Worm (Caenorhabditis elegans) whole organism, L2 larva: Measurements from ENCODE around the gene T09A5.14.

ENCODE experiments used
- C34F6.9 ChIP-seq: fragments of 150-350 bp; optimal IDR thresholded peaks from 2 replicates; lab custom pipeline; 2014; ENCODE audit warnings: missing biosample characterization, missing genetic modification characterization
- F13H6.1 ChIP-seq: sonication (generic microtip); optimal IDR thresholded peaks from 2 replicates; lab custom pipeline; 2016; ENCODE audit warnings: missing genetic modification characterization, missing compliant biosample characterization
- R02D3.7 ChIP-seq: fragments of 150-350 bp; optimal IDR thresholded peaks from 2 replicates; lab custom pipeline; 2014; ENCODE audit warnings: missing biosample characterization, missing genetic modification characterization
- Y55F3AM.14 ChIP-seq: fragments of 200-800 bp; sonication (Bioruptor generic); optimal IDR thresholded peaks from 2 replicates; lab custom pipeline; 2018; ENCODE audit warnings: mild to moderate bottlenecking, missing genetic modification characterization, missing compliant biosample characterization
- ZK546.5 ChIP-seq: sonication (generic microtip); optimal IDR thresholded peaks from 2 replicates; lab custom pipeline; 2017; ENCODE audit warnings: missing biosample characterization, missing genetic modification characterization
- alr-1 ChIP-seq: fragments of 150-350 bp; optimal IDR thresholded peaks from 2 replicates; lab custom pipeline; 2014; ENCODE audit warnings: missing biosample characterization, missing genetic modification characterization
- aly-2 ChIP-seq: fragments of 150-350 bp; optimal IDR thresholded peaks from 2 replicates; lab custom pipeline; 2014; ENCODE audit warnings: missing biosample characterization, missing genetic modification characterization
- ama-1 ChIP-seq: fragments of 150-350 bp; optimal IDR thresholded peaks from 2 replicates; lab custom pipeline; 2018; ENCODE audit warnings: inconsistent platforms
- blmp-1 ChIP-seq: sonication (generic microtip); optimal IDR thresholded peaks from 2 replicates; lab custom pipeline; 2017; ENCODE audit warnings: missing genetic modification characterization, mild to moderate bottlenecking, missing compliant biosample characterization, antibody characterized with exemption, moderate library complexity; ENCODE audit not compliant: insufficient read depth
- ceh-16 ChIP-seq: fragments of 150-350 bp; optimal IDR thresholded peaks from 2 replicates; lab custom pipeline; 2014; ENCODE audit warnings: missing biosample characterization, missing genetic modification characterization
- ceh-82 ChIP-seq: fragments of 150-350 bp; optimal IDR thresholded peaks from 2 replicates; lab custom pipeline; 2014; ENCODE audit warnings: missing biosample characterization, missing genetic modification characterization
- dmd-4 ChIP-seq: sonication (generic microtip); optimal IDR thresholded peaks from 2 replicates; lab custom pipeline; 2017; ENCODE audit warnings: missing biosample characterization, missing genetic modification characterization
- egl-27 ChIP-seq: sonication (generic microtip); optimal IDR thresholded peaks from 3 replicates; lab custom pipeline; 2017; ENCODE audit warnings: missing biosample characterization, missing genetic modification reagents, missing genetic modification characterization
- elt-1 ChIP-seq: fragments of 150-350 bp; optimal IDR thresholded peaks from 2 replicates; lab custom pipeline; 2014; ENCODE audit warnings: missing biosample characterization, missing genetic modification characterization
- elt-3 ChIP-seq: sonication (generic microtip); optimal IDR thresholded peaks from 2 replicates; lab custom pipeline; 2017; ENCODE audit warnings: missing biosample characterization, missing genetic modification characterization
- fos-1 ChIP-seq: fragments of 150-350 bp; optimal IDR thresholded peaks from 2 replicates; lab custom pipeline; 2014; ENCODE audit warnings: missing biosample characterization, missing genetic modification characterization
- lin-11 ChIP-seq: fragments of 150-350 bp; sonication (generic microtip); optimal IDR thresholded peaks from 2 replicates; lab custom pipeline; 2014; ENCODE audit warnings: missing biosample characterization, missing genetic modification characterization, inconsistent platforms, mixed read lengths
- lin-13 ChIP-seq: fragments of 150-350 bp; optimal IDR thresholded peaks from 2 replicates; lab custom pipeline; 2014; ENCODE audit warnings: missing biosample characterization, missing genetic modification reagents, missing genetic modification characterization
- lin-39 ChIP-seq: fragments of 150-350 bp; optimal IDR thresholded peaks from 2 replicates; lab custom pipeline; 2014; ENCODE audit warnings: missing biosample characterization, missing genetic modification reagents, missing genetic modification characterization
- lsy-2 ChIP-seq, 2 experiments: fragments of 150-350 bp in 1 of 2; sonication (generic microtip) in 1 of 2; optimal IDR thresholded peaks; 2 replicates each; lab custom pipeline; 2014 to 2017; ENCODE audit warnings: missing biosample characterization in 2 of 2, missing genetic modification characterization in 2 of 2
- mab-5 ChIP-seq: fragments of 150-350 bp; optimal IDR thresholded peaks from 2 replicates; lab custom pipeline; 2014; ENCODE audit warnings: missing biosample characterization, missing genetic modification characterization
- mbf-1 ChIP-seq: sonication (generic microtip); optimal IDR thresholded peaks from 2 replicates; lab custom pipeline; 2017; ENCODE audit warnings: missing biosample characterization, missing genetic modification characterization
- nhr-10 ChIP-seq: sonication (generic microtip); optimal IDR thresholded peaks from 2 replicates; lab custom pipeline; 2017; ENCODE audit warnings: missing biosample characterization, missing genetic modification characterization
- nhr-11 ChIP-seq: fragments of 150-350 bp; optimal IDR thresholded peaks from 2 replicates; lab custom pipeline; 2014; ENCODE audit warnings: missing biosample characterization, missing genetic modification characterization
- nhr-21 ChIP-seq: fragments of 150-350 bp; optimal IDR thresholded peaks from 2 replicates; lab custom pipeline; 2014; ENCODE audit warnings: missing biosample characterization, missing genetic modification characterization
- nhr-23 ChIP-seq: fragments of 150-350 bp; optimal IDR thresholded peaks from 2 replicates; lab custom pipeline; 2014; ENCODE audit warnings: missing biosample characterization, missing genetic modification reagents, missing genetic modification characterization
- nhr-25 ChIP-seq: fragments of 150-350 bp; sonication (generic microtip); optimal IDR thresholded peaks from 3 replicates; lab custom pipeline; 2014; ENCODE audit warnings: missing biosample characterization, missing genetic modification characterization
- nhr-6 ChIP-seq: fragments of 150-350 bp; optimal IDR thresholded peaks from 2 replicates; lab custom pipeline; 2014; ENCODE audit warnings: missing biosample characterization, missing genetic modification characterization
- peb-1 ChIP-seq: fragments of 150-350 bp; optimal IDR thresholded peaks from 2 replicates; lab custom pipeline; 2014; ENCODE audit warnings: missing biosample characterization, missing genetic modification characterization
- sem-4 ChIP-seq: fragments of 150-350 bp; optimal IDR thresholded peaks from 2 replicates; lab custom pipeline; 2014; ENCODE audit warnings: missing biosample characterization, missing genetic modification reagents, missing genetic modification characterization
- skn-1 ChIP-seq: sonication (generic microtip); optimal IDR thresholded peaks from 2 replicates; lab custom pipeline; 2017; ENCODE audit warnings: missing biosample characterization, missing genetic modification characterization
- sma-3 ChIP-seq: sonication (generic microtip); optimal IDR thresholded peaks from 2 replicates; lab custom pipeline; 2016; ENCODE audit warnings: missing genetic modification reagents, missing genetic modification characterization, missing compliant biosample characterization
- sma-9 ChIP-seq, 2 experiments: fragments of 150-350 bp in 1 of 2; sonication (generic microtip) in 1 of 2; optimal IDR thresholded peaks; 2 replicates each; lab custom pipeline; 2014 to 2016; ENCODE audit warnings: missing genetic modification characterization in 2 of 2, mild to moderate bottlenecking in 1 of 2, missing biosample characterization in 1 of 2, missing compliant biosample characterization in 1 of 2, missing genetic modification reagents in 1 of 2, moderate library complexity in 1 of 2
- unc-39 ChIP-seq: fragments of 150-350 bp; optimal IDR thresholded peaks from 2 replicates; lab custom pipeline; 2014; ENCODE audit warnings: missing biosample characterization, missing genetic modification characterization
- unc-55 ChIP-seq: fragments of 150-350 bp; sonication (generic microtip); optimal IDR thresholded peaks from 3 replicates; lab custom pipeline; 2014; ENCODE audit warnings: missing biosample characterization, missing genetic modification reagents, missing genetic modification characterization
- unc-62 ChIP-seq: fragments of 150-350 bp; optimal IDR thresholded peaks from 2 replicates; lab custom pipeline; 2014; ENCODE audit warnings: missing biosample characterization, missing genetic modification reagents, missing genetic modification characterization
- zag-1 ChIP-seq: fragments of 150-350 bp; optimal IDR thresholded peaks from 2 replicates; lab custom pipeline; 2014; ENCODE audit warnings: missing biosample characterization, missing genetic modification characterization
- ztf-1 ChIP-seq: fragments of 200-800 bp; sonication (Bioruptor generic); conservative IDR thresholded peaks from 2 replicates; pipeline ENCODE4 v1.3.6; 2022; ENCODE audit warnings: missing genetic modification characterization, missing compliant biosample characterization
- ztf-11 ChIP-seq: sonication (generic microtip); optimal IDR thresholded peaks from 2 replicates; lab custom pipeline; 2017; ENCODE audit warnings: missing biosample characterization, missing genetic modification characterization
- ztf-4 ChIP-seq: fragments of 150-350 bp; optimal IDR thresholded peaks from 2 replicates; lab custom pipeline; 2014; ENCODE audit warnings: missing biosample characterization, missing genetic modification characterization

T09A5.14 gene

DNA sequence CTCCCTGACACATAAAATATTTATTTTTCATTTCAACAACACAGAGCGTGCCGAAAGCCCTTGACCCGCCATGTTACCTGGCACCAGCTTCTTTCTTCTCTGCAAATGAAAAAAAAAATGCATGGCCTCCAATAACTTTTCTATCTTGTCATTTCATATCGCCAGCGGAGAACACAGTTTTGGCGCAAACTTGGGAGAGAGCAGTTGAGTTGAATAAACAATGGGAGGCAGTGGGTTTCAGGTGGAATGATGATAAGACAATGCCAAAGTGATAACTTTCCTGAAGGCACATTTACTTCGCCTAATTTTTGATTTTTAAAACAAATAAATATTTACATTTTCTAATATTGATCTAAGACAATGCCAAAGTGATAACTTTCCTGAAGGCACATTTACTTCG lies 30.9 kb upstream of the T09A5.14 start:
- no peak for TF ChIP-seq mbf-1
- TF ChIP-seq alr-1 (tag; lab: Kevin White, UChicago): no peak
- TF ChIP-seq peb-1 (tag; lab: Kevin White, UChicago): no peak
- peak; percentile 17 for TF ChIP-seq fos-1 (tag; lab: Kevin White, UChicago)

DNA sequence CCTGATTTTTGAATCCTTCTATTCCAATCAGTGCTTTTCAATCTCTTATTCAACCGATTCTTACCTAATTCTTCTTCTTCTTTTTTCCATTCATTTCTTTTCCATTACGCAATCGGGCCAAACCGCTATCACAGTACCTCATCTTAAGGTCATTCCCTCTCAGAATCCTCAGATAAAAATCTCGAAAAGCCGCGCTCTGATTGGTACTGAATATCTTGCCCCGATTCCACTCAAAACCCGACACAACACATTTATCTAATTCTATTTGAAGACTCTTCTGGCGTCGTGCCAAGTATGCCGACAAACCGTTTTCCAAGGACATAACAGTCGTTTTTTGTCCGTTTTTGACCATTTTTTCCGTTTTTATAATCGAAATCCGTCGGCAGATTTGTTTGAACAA lies 30.3 kb upstream of the T09A5.14 start:
- TF ChIP-seq nhr-6: no peak
- no peak for TF ChIP-seq sma-3
- no peak for TF ChIP-seq skn-1 (tag; lab: Kevin White, UChicago)
- TF ChIP-seq unc-55 (GFP tag; lab: Kevin White, UChicago): no peak
- TF ChIP-seq unc-39 (tag; lab: Kevin White, UChicago): no peak
- no peak for TF ChIP-seq sem-4
- no peak for TF ChIP-seq blmp-1 (tag; lab: Kevin White, UChicago)
- peak; percentile 16 for TF ChIP-seq nhr-25
- TF ChIP-seq nhr-11 (tag; lab: Kevin White, UChicago): no peak
- no peak for TF ChIP-seq ama-1
- TF ChIP-seq fos-1 (tag; lab: Kevin White, UChicago): no peak
- TF ChIP-seq egl-27: peak; percentile 3
- no peak for TF ChIP-seq lin-39 (tag; lab: Kevin White, UChicago)
- TF ChIP-seq ZK546.5 (tag; lab: Kevin White, UChicago): no peak
- no peak for TF ChIP-seq nhr-21 (tag; lab: Kevin White, UChicago)
- no peak for TF ChIP-seq ztf-11
- no peak for TF ChIP-seq mab-5 (tag; lab: Kevin White, UChicago)
- TF ChIP-seq lin-13: no peak
- TF ChIP-seq ceh-82 (tag; lab: Kevin White, UChicago): no peak
- TF ChIP-seq zag-1 (tag; lab: Kevin White, UChicago): no peak
- TF ChIP-seq aly-2 (tag; lab: Kevin White, UChicago): no peak
- TF ChIP-seq ztf-4 (tag; lab: Kevin White, UChicago): no peak
- peak; percentile 98 for TF ChIP-seq ceh-16
- no peak for TF ChIP-seq R02D3.7 (tag; lab: Kevin White, UChicago)
- TF ChIP-seq F13H6.1 (tag; lab: Kevin White, UChicago): no peak
- TF ChIP-seq unc-62: no peak
- no peak for TF ChIP-seq Y55F3AM.14 (GFP tag; lab: Kevin White, UChicago)
- TF ChIP-seq C34F6.9 (tag; lab: Kevin White, UChicago): no peak
- TF ChIP-seq nhr-10 (tag; lab: Kevin White, UChicago): no peak
- TF ChIP-seq mbf-1: no peak
- TF ChIP-seq alr-1 (tag; lab: Kevin White, UChicago): no peak
- no peak for TF ChIP-seq ztf-1 (GFP tag; lab: Robert Waterston, UW)
- TF ChIP-seq sma-9 (GFP tag; optimal IDR thresholded peaks at IDR 0.05; lab: Kevin White, UChicago): peak; percentile 51
- no peak for TF ChIP-seq sma-9 (tag; optimal IDR thresholded peaks at IDR 0.05; lab: Kevin White, UChicago)
- peak; percentile 82 for TF ChIP-seq elt-1 (tag; lab: Kevin White, UChicago)
- TF ChIP-seq lin-11 (tag; lab: Kevin White, UChicago): no peak

DNA sequence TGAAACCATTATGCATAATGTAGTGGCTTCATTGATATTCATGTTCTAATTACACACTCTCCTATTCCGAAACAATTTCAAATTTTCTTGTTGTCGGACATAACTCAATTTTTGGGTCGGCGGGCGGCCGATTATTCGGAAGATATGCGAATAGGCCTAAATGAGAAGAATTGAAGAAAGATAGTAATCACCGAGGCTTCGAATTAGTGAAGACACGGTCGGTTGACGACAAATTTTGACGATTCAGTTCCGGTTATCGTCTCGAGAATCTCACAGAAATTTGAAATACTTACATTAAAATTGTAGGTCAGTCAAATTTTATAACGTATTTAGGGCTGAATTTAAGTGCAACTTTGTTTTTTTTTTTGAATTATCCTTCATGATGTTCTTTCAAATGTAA lies 29.0 kb upstream of the T09A5.14 start:
- no peak for TF ChIP-seq ztf-4 (tag; lab: Kevin White, UChicago)
- TF ChIP-seq dmd-4 (tag; lab: Kevin White, UChicago): no peak
- TF ChIP-seq elt-3: no peak
- TF ChIP-seq mbf-1: no peak
- TF ChIP-seq ceh-16: peak; percentile 85
- peak; percentile 17 for TF ChIP-seq elt-1 (tag; lab: Kevin White, UChicago)
- peak; percentile 8 for TF ChIP-seq nhr-25
- TF ChIP-seq, all 48 proteins: peak for 3

DNA sequence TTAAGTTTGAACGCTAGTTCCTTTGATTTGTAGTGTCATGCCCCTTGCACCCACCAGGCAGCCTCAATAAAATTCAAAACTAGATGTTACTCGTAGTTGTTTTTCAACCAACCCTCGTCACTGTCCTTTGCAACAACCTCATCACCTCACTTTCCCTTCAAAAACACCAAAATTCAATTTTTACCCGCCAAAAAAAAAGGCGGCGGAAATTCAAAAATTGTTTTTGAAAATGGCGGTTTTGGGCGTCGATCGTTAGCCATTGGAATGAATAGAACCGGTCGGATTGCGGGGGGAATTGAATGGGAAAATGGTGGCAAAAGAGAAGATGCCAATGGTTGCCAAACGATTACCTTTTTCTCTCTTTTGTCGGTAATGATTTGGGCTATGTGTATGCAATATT lies 26.1 kb upstream of the T09A5.14 start:
- no peak for TF ChIP-seq elt-1 (tag; lab: Kevin White, UChicago)
- TF ChIP-seq nhr-23 (tag; lab: Kevin White, UChicago): no peak
- TF ChIP-seq lsy-2 (tag; optimal IDR thresholded peaks at IDR 0.05; lab: Kevin White, UChicago): no peak
